Worm (Caenorhabditis elegans): ENCODE measurements around the gene srbc-65.

DNA sequence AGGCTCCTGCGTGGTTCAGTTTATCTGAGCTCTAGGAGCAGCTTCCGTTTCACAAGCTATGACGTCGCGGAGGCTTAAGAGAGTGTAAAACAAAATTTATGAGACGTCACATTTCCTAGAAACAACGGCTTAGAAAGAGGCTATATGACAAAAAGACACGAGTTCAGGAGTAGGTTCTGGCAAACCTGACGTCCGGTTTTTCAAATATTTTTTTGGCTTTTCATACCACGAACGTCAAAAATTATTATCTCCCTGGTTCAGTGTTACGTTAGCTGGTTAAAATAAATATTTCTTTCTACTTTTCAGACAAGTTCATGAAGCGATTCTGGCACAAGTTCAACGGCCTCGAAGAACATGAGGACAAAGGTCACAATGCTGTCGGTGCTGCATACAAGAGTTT, 23.0 kb upstream of the srbc-65 start, which contains the start of gene F36D3.16:
- no peak for TF ChIP-seq ceh-82 (tag; optimal IDR thresholded peaks at IDR 0.05)
- TF ChIP-seq snpc-4 (tag; optimal IDR thresholded peaks at IDR 0.05), result no peak
- TF ChIP-seq arid-1 (GFP tag; conservative IDR thresholded peaks at IDR 0.05), result no peak
- TF ChIP-seq egl-43 (GFP tag; IDR thresholded peaks at IDR 0.05), result no peak
- TF ChIP-seq lsy-2 (tag; optimal IDR thresholded peaks at IDR 0.05), result no peak
- TF ChIP-seq fkh-10 (GFP tag; optimal IDR thresholded peaks at IDR 0.05), result no peak
- no peak for TF ChIP-seq mdl-1 (tag; optimal IDR thresholded peaks at IDR 0.05)
- no peak for TF ChIP-seq dpl-1 (GFP tag; optimal IDR thresholded peaks at IDR 0.05)
- TF ChIP-seq unc-39 (tag; optimal IDR thresholded peaks at IDR 0.05), result no peak
- TF ChIP-seq php-3 (GFP tag; IDR thresholded peaks at IDR 0.05), result no peak
- no peak for TF ChIP-seq hmg-1.1 (GFP tag; IDR thresholded peaks at IDR 0.05)
- TF ChIP-seq F10B5.3 (tag; optimal IDR thresholded peaks at IDR 0.05), result no peak
- no peak for TF ChIP-seq lin-15B (tag; optimal IDR thresholded peaks at IDR 0.05)
